Worm (Caenorhabditis elegans): Measurements from ENCODE around the gene sto-5.
A peak's percentile ranks its signal among the peaks of the same experiment; 100 is the strongest.

sto-5 gene

DNA sequence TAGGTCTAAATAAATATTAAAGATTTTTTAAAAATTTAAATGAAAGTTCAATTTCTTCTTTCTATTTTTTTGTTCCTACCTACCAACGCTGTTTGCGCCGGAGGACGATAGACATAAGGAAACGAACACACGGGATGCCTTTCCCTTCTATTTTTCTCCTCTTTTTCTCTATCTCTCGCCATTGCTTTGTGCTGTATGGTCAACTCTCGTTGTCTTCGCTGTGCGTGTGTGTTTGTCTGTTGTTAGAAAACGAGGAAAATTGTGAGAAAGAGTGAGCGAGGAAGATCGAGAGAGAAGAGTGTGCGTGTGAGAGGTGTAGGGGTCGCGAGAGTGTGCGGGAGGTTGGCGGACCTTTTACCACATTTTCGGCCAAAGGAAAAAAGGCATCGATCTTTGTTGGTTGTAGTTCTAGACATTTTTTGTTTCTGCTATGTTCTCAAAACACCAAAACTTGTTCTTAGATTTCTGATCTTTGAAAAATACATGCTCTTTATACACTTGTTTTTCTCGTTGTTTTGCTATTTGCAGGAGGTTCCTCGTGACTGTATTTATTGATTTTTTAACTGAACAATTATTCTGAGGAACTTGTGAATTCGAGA lies 26.1 kb downstream of the sto-5 start:
- TF ChIP-seq dve-1 (tag; optimal IDR thresholded peaks at IDR 0.05; ENCODE audit: insufficient read depth): peak; percentile 19
- TF ChIP-seq nhr-48 (tag; optimal IDR thresholded peaks at IDR 0.05): no peak
- no peak for TF ChIP-seq lin-38 (GFP tag; IDR thresholded peaks at IDR 0.05)
- no peak for TF ChIP-seq lin-15B (tag; optimal IDR thresholded peaks at IDR 0.05)
- no peak for TF ChIP-seq nhr-77 (tag; optimal IDR thresholded peaks at IDR 0.05)
- TF ChIP-seq F37D6.2 (tag; optimal IDR thresholded peaks at IDR 0.05): no peak
- peak; percentile 28 for TF ChIP-seq duxl-1 (tag; optimal IDR thresholded peaks at IDR 0.05; ENCODE audit: poor library complexity)
- peak; percentile 18 for TF ChIP-seq hlh-11 (tag; optimal IDR thresholded peaks at IDR 0.05)
- peak; percentile 67 for TF ChIP-seq nhr-6 (tag; optimal IDR thresholded peaks at IDR 0.05)
- no peak for TF ChIP-seq saeg-2 (GFP tag; IDR thresholded peaks at IDR 0.05)
- TF ChIP-seq egl-43 (GFP tag; IDR thresholded peaks at IDR 0.05): 0 out of 2 replicates have a peak, but pooled peaks have one; percentile 41
- TF ChIP-seq spr-1 (tag; optimal IDR thresholded peaks at IDR 0.05): peak; percentile 5
- TF ChIP-seq mxl-3 (GFP tag; optimal IDR thresholded peaks at IDR 0.05): peak; percentile 81
- TF ChIP-seq fkh-10 (GFP tag; optimal IDR thresholded peaks at IDR 0.05): peak; percentile 51
- peak in 1 of 2 experiments; percentile 23 for TF ChIP-seq hif-1 (tag; optimal IDR thresholded peaks at IDR 0.05)
- peak; percentile 7 for TF ChIP-seq nhr-102 (tag; optimal IDR thresholded peaks at IDR 0.05)
- TF ChIP-seq mdl-1 (tag; optimal IDR thresholded peaks at IDR 0.05): peak in 1 of 2 experiments; percentile 84
- TF ChIP-seq hmg-1.1 (GFP tag; IDR thresholded peaks at IDR 0.05): peak; percentile 72
- TF ChIP-seq hlh-30 (tag; optimal IDR thresholded peaks at IDR 0.05; ENCODE audit: insufficient read depth): peak; percentile 71
- TF ChIP-seq ces-1 (GFP tag; optimal IDR thresholded peaks at IDR 0.05): no peak
- TF ChIP-seq dmd-6 (GFP tag; IDR thresholded peaks at IDR 0.05): peak; percentile 21; the same call in 1 of the 2 replicates
- TF ChIP-seq tra-1 (GFP tag; IDR thresholded peaks at IDR 0.05): no peak
- peak; percentile 2 for TF ChIP-seq lin-13 (GFP tag; optimal IDR thresholded peaks at IDR 0.05)
- peak in 1 of 2 experiments; percentile 50 for TF ChIP-seq daf-16 (GFP tag; optimal IDR thresholded peaks at IDR 0.05)
- peak; percentile 40 for TF ChIP-seq daf-16 (tag; optimal IDR thresholded peaks at IDR 0.05)
- peak; percentile 84 for TF ChIP-seq mep-1 (tag; optimal IDR thresholded peaks at IDR 0.05)
- TF ChIP-seq mes-2 (tag; optimal IDR thresholded peaks at IDR 0.05; ENCODE audit: poor library complexity, severe bottlenecking): peak; percentile 63
- peak in 1 of 2 experiments; percentile 65 for TF ChIP-seq lsy-2 (tag; optimal IDR thresholded peaks at IDR 0.05)
- TF ChIP-seq Y105C5A.15 (GFP tag; IDR thresholded peaks at IDR 0.05): no peak
- no peak for TF ChIP-seq F26F4.8 (GFP tag; conservative IDR thresholded peaks at IDR 0.05)
- no peak for TF ChIP-seq pha-4 (GFP tag; IDR thresholded peaks at IDR 0.05)
- peak; percentile 39 for TF ChIP-seq pha-4 (tag; optimal IDR thresholded peaks at IDR 0.05)
- peak; percentile 68 for TF ChIP-seq rbr-2 (tag; optimal IDR thresholded peaks at IDR 0.05)
- peak; percentile 12 for TF ChIP-seq nhr-11 (tag; optimal IDR thresholded peaks at IDR 0.05)
- TF ChIP-seq nhr-28 (tag; optimal IDR thresholded peaks at IDR 0.05): peak; percentile 72
- no peak for TF ChIP-seq gei-8 (GFP tag; optimal IDR thresholded peaks at IDR 0.05)
- TF ChIP-seq aha-1 (tag): peak; percentile 34

DNA sequence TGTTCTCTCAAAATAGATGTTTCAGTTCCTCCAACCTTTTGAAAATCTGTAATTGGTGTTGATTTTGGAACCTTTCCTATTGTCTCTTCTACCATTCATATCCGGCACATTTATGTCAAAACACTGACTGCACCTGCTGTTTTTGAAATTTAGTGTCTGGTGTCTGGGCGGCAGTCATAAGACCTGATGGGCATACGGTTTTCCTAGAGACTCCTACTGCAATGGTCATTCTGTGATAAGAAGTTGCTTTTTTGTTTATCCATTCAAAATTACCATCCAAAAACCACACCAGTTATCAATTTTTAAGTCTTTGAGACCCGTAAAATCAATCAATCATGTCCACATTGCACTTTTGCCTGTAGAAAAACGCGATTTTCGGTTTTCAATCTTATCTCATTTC lies 26.6 kb downstream of the sto-5 start:
- TF ChIP-seq aha-1 (tag) (no peak), pqm-1 (tag; optimal IDR thresholded peaks at IDR 0.05) (no peak), lin-38 (GFP tag; IDR thresholded peaks at IDR 0.05) (no peak), tag-97 (GFP tag; IDR thresholded peaks at IDR 0.05) (no peak), F26F4.8 (GFP tag; conservative IDR thresholded peaks at IDR 0.05) (no peak), hlh-11 (tag; optimal IDR thresholded peaks at IDR 0.05) (peak; percentile 78), Y105C5A.15 (GFP tag; IDR thresholded peaks at IDR 0.05) (no peak), zfp-2 (tag; optimal IDR thresholded peaks at IDR 0.05) (no peak), ceh-20 (GFP tag; IDR thresholded peaks at IDR 0.05) (no peak), arid-1 (GFP tag; conservative IDR thresholded peaks at IDR 0.05) (no peak), nhr-237 (tag; optimal IDR thresholded peaks at IDR 0.05) (no peak), tra-1 (GFP tag; IDR thresholded peaks at IDR 0.05) (peak; percentile 41; the same call in 1 of the 2 replicates), T20F7.1 (GFP tag; optimal IDR thresholded peaks at IDR 0.05) (peak; percentile 14), nhr-28 (tag; optimal IDR thresholded peaks at IDR 0.05) (peak; percentile 51), set-16 (GFP tag; IDR thresholded peaks at IDR 0.05) (no peak), ces-1 (GFP tag; optimal IDR thresholded peaks at IDR 0.05) (no peak), ceh-28 (tag; optimal IDR thresholded peaks at IDR 0.05) (no peak), dmd-9 (GFP tag; IDR thresholded peaks at IDR 0.05) (no peak), fos-1 (tag; optimal IDR thresholded peaks at IDR 0.05) (no peak), unc-39 (tag; optimal IDR thresholded peaks at IDR 0.05) (no peak), zfp-3 (GFP tag; conservative IDR thresholded peaks at IDR 0.05) (no peak), dve-1 (tag; optimal IDR thresholded peaks at IDR 0.05; ENCODE audit: insufficient read depth) (peak; percentile 28), mes-2 (tag; optimal IDR thresholded peaks at IDR 0.05; ENCODE audit: poor library complexity, severe bottlenecking) (no peak)

Measured in whole organism, L4 larva.